Worm (Caenorhabditis elegans) whole organism, late embryonic: ENCODE results near the gene dnj-2.
"Not testable (repeated sequence)": the region's sequence is repeated elsewhere in the genome, so short reads cannot be mapped to it uniquely, and the experiment has no call there.

ENCODE experiments used
- F13H6.1 ChIP-seq: sonication (generic microtip); optimal IDR thresholded peaks from 2 replicates; lab custom pipeline; 2016; ENCODE audit warnings: missing genetic modification characterization, missing compliant biosample characterization
- K02D7.2 ChIP-seq: sonication (generic microtip); optimal IDR thresholded peaks from 2 replicates; lab custom pipeline; 2017; ENCODE audit warnings: mild to moderate bottlenecking, missing genetic modification characterization, missing compliant biosample characterization
- Y22D7AL.16 ChIP-seq: sonication (generic microtip); optimal IDR thresholded peaks from 2 replicates; lab custom pipeline; 2016; ENCODE audit warnings: missing genetic modification characterization, missing compliant biosample characterization
- ceh-24 ChIP-seq: sonication (generic microtip); optimal IDR thresholded peaks from 2 replicates; lab custom pipeline; 2016; ENCODE audit warnings: mild to moderate bottlenecking, missing genetic modification characterization, missing compliant biosample characterization
- ceh-30 ChIP-seq: fragments of 150-350 bp; optimal IDR thresholded peaks from 2 replicates; lab custom pipeline; 2014; ENCODE audit warnings: missing biosample characterization, missing genetic modification characterization
- ceh-48 ChIP-seq: sonication (generic microtip); optimal IDR thresholded peaks from 2 replicates; lab custom pipeline; 2016; ENCODE audit warnings: missing genetic modification characterization, inconsistent platforms, missing compliant biosample characterization
- fax-1 ChIP-seq: sonication (generic microtip); optimal IDR thresholded peaks from 2 replicates; lab custom pipeline; 2016; ENCODE audit warnings: missing genotype, missing genetic modification characterization, missing compliant biosample characterization
- hlh-13 ChIP-seq: fragments of 200-800 bp; sonication (Bioruptor generic); optimal IDR thresholded peaks from 2 replicates; lab custom pipeline; 2018; ENCODE audit warnings: mild to moderate bottlenecking, missing genetic modification characterization, missing compliant biosample characterization
- lim-6 ChIP-seq: sonication (generic microtip); optimal IDR thresholded peaks from 2 replicates; lab custom pipeline; 2016; ENCODE audit warnings: missing genetic modification characterization, missing compliant biosample characterization
- lin-11 ChIP-seq: fragments of 200-800 bp; sonication (Bioruptor generic); optimal IDR thresholded peaks from 2 replicates; lab custom pipeline; 2018; ENCODE audit warnings: mild to moderate bottlenecking, missing genetic modification characterization, missing compliant biosample characterization
- npax-4 ChIP-seq: sonication (generic microtip); optimal IDR thresholded peaks from 2 replicates; lab custom pipeline; 2016; ENCODE audit warnings: missing genetic modification characterization, missing compliant biosample characterization
- pha-2 ChIP-seq: sonication (generic microtip); optimal IDR thresholded peaks from 2 replicates; lab custom pipeline; 2017; ENCODE audit warnings: mild to moderate bottlenecking, missing genetic modification characterization, missing compliant biosample characterization
- pqm-1 ChIP-seq: sonication (generic microtip); optimal IDR thresholded peaks from 2 replicates; lab custom pipeline; 2016; ENCODE audit warnings: missing genetic modification characterization, missing compliant biosample characterization
- pros-1 ChIP-seq: fragments of 150-350 bp; optimal IDR thresholded peaks from 2 replicates; lab custom pipeline; 2014; ENCODE audit warnings: missing biosample characterization, missing genetic modification reagents, missing genetic modification characterization
- tbx-2 ChIP-seq: sonication (generic microtip); optimal IDR thresholded peaks from 2 replicates; lab custom pipeline; 2016; ENCODE audit warnings: missing genetic modification characterization, missing compliant biosample characterization
- tbx-7 ChIP-seq: sonication (generic microtip); optimal IDR thresholded peaks from 2 replicates; lab custom pipeline; 2016; ENCODE audit warnings: missing genotype, missing genetic modification characterization, missing compliant biosample characterization
- zip-5 ChIP-seq: sonication (generic microtip); optimal IDR thresholded peaks from 2 replicates; lab custom pipeline; 2016; ENCODE audit warnings: missing genetic modification characterization, missing compliant biosample characterization
- ztf-16 ChIP-seq: sonication (generic microtip); optimal IDR thresholded peaks from 2 replicates; lab custom pipeline; 2017; ENCODE audit warnings: missing genetic modification characterization, missing compliant biosample characterization

Gene dnj-2

ce11 chrIV:11266090-11266489 is 47.7 kb downstream of the dnj-2 start, which contains the start of gene col-127:
Gene col-127, minus strand, starts transcription at chrIV:11266190.
- TF ChIP-seq zip-5 (no peak), tbx-2 (tag; lab: Kevin White, UChicago) (no peak), pha-2 (tag; lab: Kevin White, UChicago) (no peak), hlh-13 (no peak), tbx-7 (tag; lab: Kevin White, UChicago) (no peak), ceh-24 (no peak), fax-1 (tag; lab: Kevin White, UChicago) (no peak), K02D7.2 (tag; lab: Kevin White, UChicago) (no peak), ceh-48 (tag; lab: Kevin White, UChicago) (no peak), ceh-30 (tag; lab: Kevin White, UChicago) (no peak), pros-1 (tag; lab: Kevin White, UChicago) (no peak), lim-6 (tag; lab: Kevin White, UChicago) (no peak), F13H6.1 (tag; lab: Kevin White, UChicago) (no peak), npax-4 (tag; lab: Kevin White, UChicago) (no peak), pqm-1 (no peak)

- TF ChIP-seq ztf-16, lin-11, Y22D7AL.16 (tag; lab: Kevin White, UChicago): not testable (repeated sequence)
Measured at ce11 chrIV:11263101-11263500, 50.7 kb downstream of the dnj-2 start, which contains the start of gene col-126. Gene col-126, plus strand, starts transcription at chrIV:11263401.
